Worm (Caenorhabditis elegans) whole organism, young adult: ENCODE data around the gene F37A4.6.

Experiments
- F49E8.2 ChIP-seq: sonication (generic microtip); optimal IDR thresholded peaks from 3 replicates; lab custom pipeline; 2017; ENCODE audit warnings: missing genetic modification characterization, mild to moderate bottlenecking, missing compliant biosample characterization, antibody characterized with exemption, moderate library complexity; ENCODE audit not compliant: insufficient read depth
- ZK185.1 ChIP-seq: sonication (generic microtip); optimal IDR thresholded peaks from 2 replicates; lab custom pipeline; 2016; ENCODE audit warnings: mild to moderate bottlenecking, missing genetic modification characterization, missing compliant biosample characterization; ENCODE audit not compliant: poor library complexity, severe bottlenecking
- ama-1 ChIP-seq, 3 experiments: fragments of 150-350 bp in 1 of 3; sonication (generic microtip) in 2 of 3; optimal IDR thresholded peaks; 2 replicates each; lab custom pipeline; 2014 to 2018; ENCODE audit warnings: missing biosample characterization in 2 of 3, missing genetic modification characterization in 2 of 3, missing genetic modification reagents in 2 of 3
- attf-6 ChIP-seq: fragments of 200-800 bp; sonication (Bioruptor generic); IDR thresholded peaks from 2 replicates; pipeline ENCODE4 v1.3.6; 2022; ENCODE audit warnings: missing genetic modification reagents, missing genetic modification characterization, missing compliant biosample characterization
- efl-1 ChIP-seq: fragments of 150-350 bp; optimal IDR thresholded peaks from 2 replicates; lab custom pipeline; 2014; ENCODE audit warnings: missing biosample characterization, missing genetic modification reagents, missing genetic modification characterization
- nfya-1 ChIP-seq: sonication (generic microtip); optimal IDR thresholded peaks from 2 replicates; lab custom pipeline; 2017; ENCODE audit warnings: antibody characterized with exemption, missing compliant biosample characterization, missing genetic modification characterization, borderline replicate concordance; ENCODE audit not compliant: insufficient read depth
- rec-8 ChIP-seq, 2 experiments: sonication (generic microtip); optimal IDR thresholded peaks; 2 replicates each; lab custom pipeline; 2016; ENCODE audit warnings: mild to moderate bottlenecking in 2 of 2, missing genetic modification characterization in 2 of 2, missing genetic modification reagents in 2 of 2, missing genotype in 2 of 2, missing biosample characterization in 1 of 2, missing compliant biosample characterization in 1 of 2, moderate library complexity in 1 of 2
- snpc-3.4 ChIP-seq: sonication (generic microtip); optimal IDR thresholded peaks from 2 replicates; lab custom pipeline; 2017; ENCODE audit warnings: missing genetic modification characterization, mild to moderate bottlenecking, missing compliant biosample characterization, antibody characterized with exemption, moderate library complexity, missing genotype, missing genetic modification reagents
- sptf-2 ChIP-seq: fragments of 200-800 bp; sonication (Bioruptor generic); optimal IDR thresholded peaks from 2 replicates; lab custom pipeline; 2018; ENCODE audit warnings: mild to moderate bottlenecking, missing genetic modification characterization, missing compliant biosample characterization

DNA sequence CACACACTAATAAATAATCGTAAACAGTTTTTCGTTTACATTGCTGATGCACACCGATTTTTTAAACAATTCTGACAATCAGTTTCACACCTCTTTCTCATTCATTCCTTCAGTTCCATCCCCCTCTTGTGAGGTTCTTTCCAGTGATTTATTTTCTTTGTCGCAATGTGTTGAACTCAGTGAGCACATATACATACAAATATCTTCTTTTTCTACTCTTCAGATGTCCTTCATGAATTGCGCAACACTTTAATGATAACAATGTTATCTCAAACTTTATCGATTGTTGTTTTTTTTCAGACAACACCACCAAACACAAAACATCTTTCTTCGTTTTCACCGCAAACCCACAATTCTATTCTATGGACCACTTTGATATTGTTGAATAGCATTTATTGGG lies 40.4 kb downstream of the F37A4.6 start, which contains the start of gene dig-1:
- no peak for TF ChIP-seq nfya-1 (tag; lab: Kevin White, UChicago)
- TF ChIP-seq rec-8 (tag; optimal IDR thresholded peaks at IDR 0.05; lab: Kevin White, UChicago): no peak
- no peak for TF ChIP-seq F49E8.2 (tag; lab: Kevin White, UChicago)
- no peak for TF ChIP-seq ama-1 (optimal IDR thresholded peaks at IDR 0.05; lab: Kevin White, UChicago)
- no peak for TF ChIP-seq ama-1 (GFP tag; optimal IDR thresholded peaks at IDR 0.05; lab: Kevin White, UChicago)
- no peak for TF ChIP-seq snpc-3.4 (tag; lab: Kevin White, UChicago)
- no peak for TF ChIP-seq attf-6 (GFP tag; lab: Robert Waterston, UW)
- TF ChIP-seq ZK185.1 (tag; lab: Kevin White, UChicago): no peak
- no peak for TF ChIP-seq efl-1 (GFP tag; lab: Kevin White, UChicago)
- no peak for TF ChIP-seq sptf-2 (GFP tag; lab: Kevin White, UChicago)
